Worm (Caenorhabditis elegans) whole organism, L4 larva: Measurements from ENCODE around the gene mam-7.

Source experiments
- D1046.2 ChIP-seq: fragments of 200-800 bp; sonication (Bioruptor generic); IDR thresholded peaks from 2 replicates; pipeline ENCODE4 v1.3.6; 2022; ENCODE audit warnings: missing genetic modification characterization, missing compliant biosample characterization
- F26F4.8 ChIP-seq: fragments of 200-800 bp; sonication (Bioruptor generic); conservative IDR thresholded peaks from 2 replicates; pipeline ENCODE4 v1.3.6; 2022; ENCODE audit warnings: missing genetic modification characterization, missing compliant biosample characterization
- R02D3.7 ChIP-seq: fragments of 150-350 bp; sonication (generic microtip); optimal IDR thresholded peaks from 3 replicates; lab custom pipeline; 2014; ENCODE audit warnings: missing biosample characterization, missing genetic modification characterization
- T20F7.1 ChIP-seq: fragments of 200-800 bp; sonication (Bioruptor generic); optimal IDR thresholded peaks from 2 replicates; lab custom pipeline; 2018; ENCODE audit warnings: mild to moderate bottlenecking, missing genetic modification characterization, missing compliant biosample characterization
- Y105C5A.15 ChIP-seq: fragments of 200-800 bp; sonication (Bioruptor generic); IDR thresholded peaks from 2 replicates; pipeline ENCODE4 v1.3.6; 2022; ENCODE audit warnings: missing genetic modification characterization, missing compliant biosample characterization
- Y48G9A.11 ChIP-seq: fragments of 200-800 bp; sonication (Bioruptor generic); IDR thresholded peaks from 2 replicates; pipeline ENCODE4 v1.3.6; 2022; ENCODE audit warnings: missing genetic modification reagents, missing genetic modification characterization, missing compliant biosample characterization
- Y75B8A.6 ChIP-seq: fragments of 200-800 bp; sonication (Bioruptor generic); IDR thresholded peaks from 2 replicates; pipeline ENCODE4 v1.3.6; 2022; ENCODE audit warnings: missing genetic modification reagents, missing genetic modification characterization, missing compliant biosample characterization
- ZK337.2 ChIP-seq: fragments of 200-800 bp; sonication (Bioruptor generic); IDR thresholded peaks from 2 replicates; pipeline ENCODE4 v1.3.6; 2022; ENCODE audit warnings: missing genetic modification reagents, missing genetic modification characterization, missing compliant biosample characterization
- aha-1 ChIP-seq: fragments of 150-350 bp; peaks from one replicate; lab custom pipeline; 2014; ENCODE audit warnings: missing biosample characterization, missing genetic modification characterization
- aly-2 ChIP-seq: sonication (generic microtip); optimal IDR thresholded peaks from 2 replicates; lab custom pipeline; 2018; ENCODE audit warnings: missing biosample characterization, missing genetic modification characterization
- attf-4 ChIP-seq: sonication (generic microtip); optimal IDR thresholded peaks from 3 replicates; lab custom pipeline; 2017; ENCODE audit warnings: missing biosample characterization, missing genetic modification characterization
- ceh-28 ChIP-seq: fragments of 150-350 bp; optimal IDR thresholded peaks from 2 replicates; lab custom pipeline; 2014; ENCODE audit warnings: missing biosample characterization, missing genetic modification reagents, missing genetic modification characterization
- ceh-82 ChIP-seq: sonication (generic microtip); optimal IDR thresholded peaks from 2 replicates; lab custom pipeline; 2017; ENCODE audit warnings: missing biosample characterization, missing genetic modification characterization
- ces-1 ChIP-seq: fragments of 150-350 bp; sonication (generic microtip); optimal IDR thresholded peaks from 4 replicates; lab custom pipeline; 2014; ENCODE audit warnings: missing biosample characterization, missing genetic modification reagents, missing genetic modification characterization
- daf-16 ChIP-seq, 3 experiments: sonication (generic microtip); optimal IDR thresholded peaks; 2 replicates each; lab custom pipeline; 2016 to 2017; ENCODE audit warnings: missing genetic modification characterization in 3 of 3, missing genetic modification reagents in 3 of 3, mild to moderate bottlenecking in 2 of 3, missing compliant biosample characterization in 2 of 3, missing biosample characterization in 1 of 3, moderate library complexity in 1 of 3
- daf-8 ChIP-seq: fragments of 200-800 bp; sonication (Bioruptor generic); IDR thresholded peaks from 2 replicates; pipeline ENCODE4 v1.3.6; 2022; ENCODE audit warnings: missing genetic modification characterization, missing compliant biosample characterization
- dmd-6 ChIP-seq: fragments of 200-800 bp; sonication (Bioruptor generic); IDR thresholded peaks from 2 replicates; pipeline ENCODE4 v1.3.6; 2022; ENCODE audit warnings: missing genetic modification reagents, missing genetic modification characterization, missing compliant biosample characterization
- dmd-9 ChIP-seq: fragments of 200-800 bp; sonication (Bioruptor generic); IDR thresholded peaks from 2 replicates; pipeline ENCODE4 v1.3.6; 2022; ENCODE audit warnings: missing genetic modification reagents, missing genetic modification characterization, missing compliant biosample characterization
- dpl-1 ChIP-seq: fragments of 150-350 bp; optimal IDR thresholded peaks from 2 replicates; lab custom pipeline; 2014; ENCODE audit warnings: missing biosample characterization, missing genetic modification reagents, missing genetic modification characterization
- dve-1 ChIP-seq: sonication (generic microtip); optimal IDR thresholded peaks from 2 replicates; lab custom pipeline; 2017; ENCODE audit warnings: antibody characterized with exemption, mild to moderate bottlenecking, missing genetic modification characterization, missing compliant biosample characterization; ENCODE audit not compliant: insufficient read depth
- hlh-11 ChIP-seq: fragments of 200-800 bp; sonication (Bioruptor generic); optimal IDR thresholded peaks from 2 replicates; lab custom pipeline; 2018; ENCODE audit warnings: mild to moderate bottlenecking, missing genetic modification characterization, missing compliant biosample characterization
- hlh-30 ChIP-seq: sonication (generic microtip); optimal IDR thresholded peaks from 2 replicates; lab custom pipeline; 2017; ENCODE audit warnings: antibody characterized with exemption, mild to moderate bottlenecking, missing genetic modification characterization, missing compliant biosample characterization; ENCODE audit not compliant: insufficient read depth
- lin-39 ChIP-seq: fragments of 150-350 bp; optimal IDR thresholded peaks from 2 replicates; lab custom pipeline; 2014; ENCODE audit warnings: missing biosample characterization, missing genetic modification reagents, missing genetic modification characterization
- lsy-2 ChIP-seq, 2 experiments: fragments of 150-350 bp in 1 of 2; sonication (generic microtip) in 1 of 2; optimal IDR thresholded peaks; 2 replicates each; lab custom pipeline; 2014 to 2017; ENCODE audit warnings: missing biosample characterization in 2 of 2, missing genetic modification characterization in 2 of 2
- madf-5 ChIP-seq, 2 experiments: fragments of 200-800 bp; sonication (Bioruptor generic); IDR thresholded peaks; 2 replicates each; pipeline ENCODE4 v1.3.6; 2022; ENCODE audit warnings: missing compliant biosample characterization in 2 of 2, missing genetic modification characterization in 2 of 2
- mep-1 ChIP-seq: fragments of 150-350 bp; sonication (generic microtip); optimal IDR thresholded peaks from 3 replicates; lab custom pipeline; 2014; ENCODE audit warnings: missing biosample characterization, missing genetic modification characterization
- mxl-3 ChIP-seq: fragments of 200-800 bp; sonication (Bioruptor generic); optimal IDR thresholded peaks from 2 replicates; lab custom pipeline; 2018; ENCODE audit warnings: mild to moderate bottlenecking, missing genetic modification characterization, missing compliant biosample characterization
- nhr-28 ChIP-seq: fragments of 150-350 bp; optimal IDR thresholded peaks from 2 replicates; lab custom pipeline; 2014; ENCODE audit warnings: missing biosample characterization, missing genetic modification characterization
- nhr-76 ChIP-seq: fragments of 150-350 bp; optimal IDR thresholded peaks from 2 replicates; lab custom pipeline; 2014; ENCODE audit warnings: missing biosample characterization, missing genetic modification characterization
- nhr-77 ChIP-seq: fragments of 150-350 bp; optimal IDR thresholded peaks from 2 replicates; lab custom pipeline; 2014; ENCODE audit warnings: missing biosample characterization, missing genetic modification characterization
- php-3 ChIP-seq: fragments of 200-800 bp; sonication (Bioruptor generic); IDR thresholded peaks from 2 replicates; pipeline ENCODE4 v1.3.6; 2022; ENCODE audit warnings: missing genetic modification reagents, missing genetic modification characterization, missing compliant biosample characterization
- pqm-1 ChIP-seq: sonication (generic microtip); optimal IDR thresholded peaks from 2 replicates; lab custom pipeline; 2017; ENCODE audit warnings: missing biosample characterization, missing genetic modification characterization
- skn-1 ChIP-seq: fragments of 150-350 bp; optimal IDR thresholded peaks from 2 replicates; lab custom pipeline; 2014; ENCODE audit warnings: missing biosample characterization, missing genetic modification characterization
- spr-3 ChIP-seq: fragments of 200-800 bp; sonication (Bioruptor generic); optimal IDR thresholded peaks from 2 replicates; lab custom pipeline; 2018; ENCODE audit warnings: mild to moderate bottlenecking, missing genetic modification characterization, missing compliant biosample characterization
- tag-97 ChIP-seq: fragments of 200-800 bp; sonication (Bioruptor generic); IDR thresholded peaks from 2 replicates; pipeline ENCODE4 v1.3.6; 2022; ENCODE audit warnings: missing genetic modification characterization, missing compliant biosample characterization
- zag-1 ChIP-seq: fragments of 150-350 bp; optimal IDR thresholded peaks from 2 replicates; lab custom pipeline; 2014; ENCODE audit warnings: missing biosample characterization, missing genetic modification characterization
- ztf-7 ChIP-seq: fragments of 150-350 bp; optimal IDR thresholded peaks from 2 replicates; lab custom pipeline; 2014; ENCODE audit warnings: missing biosample characterization, missing genetic modification characterization

The mam-7 gene

DNA sequence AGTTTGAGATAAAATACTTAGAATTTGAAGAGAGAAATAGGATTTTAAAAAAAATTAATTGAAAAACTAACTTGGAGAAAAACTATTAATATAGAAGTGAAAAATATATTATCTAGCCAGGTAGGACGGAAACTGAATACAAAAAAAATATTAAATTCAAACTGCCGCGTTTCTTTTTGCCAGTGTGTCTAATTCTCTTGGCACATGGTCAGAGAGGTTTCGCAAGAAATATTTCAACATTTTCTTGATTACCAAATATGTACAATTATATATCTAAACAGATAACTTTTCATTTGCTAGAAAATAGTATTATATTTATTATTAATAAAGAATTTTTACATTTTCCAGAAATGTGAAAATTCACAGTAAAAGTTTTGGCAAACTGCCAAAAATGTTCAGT is 19.5 kb downstream of the mam-7 start:
- TF ChIP-seq nhr-77 (tag; lab: Kevin White, UChicago): no peak
- no peak for TF ChIP-seq R02D3.7 (tag; lab: Kevin White, UChicago)
- TF ChIP-seq ces-1: no peak
- TF ChIP-seq ztf-7 (tag; lab: Kevin White, UChicago): no peak
- no peak for TF ChIP-seq lin-39 (tag; lab: Kevin White, UChicago)
- TF ChIP-seq dmd-9 (GFP tag; lab: Robert Waterston, UW): no peak
- TF ChIP-seq madf-5 (GFP tag; IDR thresholded peaks at IDR 0.05; lab: Robert Waterston, UW): no peak
- TF ChIP-seq ceh-28 (tag; lab: Kevin White, UChicago): no peak
- TF ChIP-seq dpl-1 (GFP tag; lab: Kevin White, UChicago): peak; percentile 55
- TF ChIP-seq nhr-76 (tag; lab: Kevin White, UChicago): no peak
- TF ChIP-seq skn-1 (tag; lab: Kevin White, UChicago): no peak
- no peak for TF ChIP-seq Y48G9A.11 (GFP tag; lab: Robert Waterston, UW)
- TF ChIP-seq F26F4.8: no peak
- no peak for TF ChIP-seq spr-3 (GFP tag; lab: Kevin White, UChicago)
- TF ChIP-seq zag-1: no peak
- TF ChIP-seq Y75B8A.6 (GFP tag; lab: Robert Waterston, UW): no peak
- TF ChIP-seq daf-16 (GFP tag; optimal IDR thresholded peaks at IDR 0.05; lab: Kevin White, UChicago): no peak
- peak; percentile 19 for TF ChIP-seq daf-16 (tag; optimal IDR thresholded peaks at IDR 0.05; lab: Kevin White, UChicago)
- TF ChIP-seq hlh-30 (tag; lab: Kevin White, UChicago): peak; percentile 39
- TF ChIP-seq tag-97: no peak
- TF ChIP-seq lsy-2 (tag; optimal IDR thresholded peaks at IDR 0.05; lab: Kevin White, UChicago): peak in 1 of 2 experiments; percentile 6
- TF ChIP-seq, all 104 proteins: peak for 4

DNA sequence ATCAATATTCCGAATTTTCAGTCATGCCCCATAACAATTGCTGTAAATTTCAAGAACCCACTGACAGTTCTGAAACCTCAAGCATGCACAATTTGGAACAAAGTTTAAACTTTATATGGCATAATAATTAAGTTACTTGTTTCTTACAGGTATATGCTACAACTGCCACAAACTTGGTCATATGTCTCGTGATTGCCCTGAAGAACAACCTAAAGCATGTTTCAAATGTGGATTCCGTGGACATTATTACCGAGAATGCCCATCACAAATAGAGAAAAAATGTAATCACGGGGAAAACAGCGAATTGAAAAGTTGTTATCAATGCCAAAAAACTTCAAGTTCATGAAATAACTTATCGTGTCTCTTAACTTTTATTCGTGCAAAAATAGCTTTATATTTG is 20.0 kb downstream of the mam-7 start:
- TF ChIP-seq dmd-6 (GFP tag; lab: Robert Waterston, UW) (peak; percentile 44), dve-1 (peak; percentile 62), daf-8 (GFP tag; lab: Robert Waterston, UW) (no peak), hlh-11 (tag; lab: Kevin White, UChicago) (peak; percentile 34), hlh-30 (tag; lab: Kevin White, UChicago) (peak; percentile 41), php-3 (0 out of 2 replicates have a peak, but pooled peaks have one; percentile 55), nhr-28 (tag; lab: Kevin White, UChicago) (peak; percentile 0), aha-1 (tag; lab: Kevin White, UChicago) (peak; percentile 96), zag-1 (no peak), mep-1 (tag; lab: Kevin White, UChicago) (no peak), Y105C5A.15 (GFP tag; lab: Robert Waterston, UW) (no peak), daf-16 (GFP tag; optimal IDR thresholded peaks at IDR 0.05; lab: Kevin White, UChicago) (no peak), daf-16 (tag; optimal IDR thresholded peaks at IDR 0.05; lab: Kevin White, UChicago) (peak; percentile 48), aly-2 (tag; lab: Kevin White, UChicago) (no peak), D1046.2 (no peak)

DNA sequence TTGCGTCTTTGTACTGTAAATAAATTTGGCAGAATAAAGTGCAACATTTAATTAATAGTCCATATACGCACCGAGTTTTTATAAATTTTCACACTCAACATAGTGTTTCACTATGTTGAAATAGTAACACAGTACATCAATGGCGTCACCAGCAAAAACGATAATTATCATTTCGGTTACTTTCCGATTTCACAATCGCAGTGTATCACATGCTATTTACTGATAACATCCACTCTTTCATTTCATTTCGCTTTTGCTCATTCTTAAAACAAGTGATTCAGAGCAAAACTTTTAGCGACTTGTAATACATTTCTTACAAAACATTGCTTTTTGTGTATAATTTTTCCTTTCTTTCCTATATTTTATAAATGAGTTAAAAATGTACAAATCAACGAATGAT is 20.8 kb downstream of the mam-7 start, which contains the start of gene cbp-3:
Gene cbp-3 (plus strand): TSS at position 272 of the 400 bp plus-strand sequence.
- TF ChIP-seq nhr-77 (tag; lab: Kevin White, UChicago) (peak; percentile 40), dve-1 (peak; percentile 75), lsy-2 (tag; optimal IDR thresholded peaks at IDR 0.05; lab: Kevin White, UChicago) (peak in 1 of 2 experiments; percentile 3), pqm-1 (tag; lab: Kevin White, UChicago) (peak; percentile 94), aha-1 (tag; lab: Kevin White, UChicago) (peak; percentile 59), hlh-30 (tag; lab: Kevin White, UChicago) (peak; percentile 67), php-3 (0 out of 2 replicates have a peak, but pooled peaks have one; percentile 12), T20F7.1 (GFP tag; lab: Kevin White, UChicago) (peak; percentile 14), ceh-82 (tag; lab: Kevin White, UChicago) (no peak), mxl-3 (peak; percentile 25), daf-16 (GFP tag; optimal IDR thresholded peaks at IDR 0.05; lab: Kevin White, UChicago) (no peak), daf-16 (tag; optimal IDR thresholded peaks at IDR 0.05; lab: Kevin White, UChicago) (peak; percentile 99), dmd-6 (GFP tag; lab: Robert Waterston, UW) (peak; percentile 76), spr-3 (GFP tag; lab: Kevin White, UChicago) (no peak), nhr-28 (tag; lab: Kevin White, UChicago) (peak; percentile 61), attf-4 (no peak), ZK337.2 (GFP tag; lab: Robert Waterston, UW) (no peak), hlh-11 (tag; lab: Kevin White, UChicago) (peak; percentile 49)
- TF ChIP-seq, all 104 proteins: peak for 13
